Fruit fly (Drosophila melanogaster): ENCODE data around the gene D19A.

dm6 chr3L:6139924-6140574 lies 48.9 kb downstream of the D19A start, which contains the start of gene Cpr65Av:
- TF ChIP-seq CG11617 (GFP tag; optimal IDR thresholded peaks at IDR 0.05) (no peak), CG1620 (GFP tag; optimal IDR thresholded peaks at IDR 0.05) (no peak), cic (GFP tag; optimal IDR thresholded peaks at IDR 0.05) (no peak), CG7101 (tag; optimal IDR thresholded peaks at IDR 0.05) (no peak), ovo (GFP tag; optimal IDR thresholded peaks at IDR 0.05) (no peak), Crg-1 (GFP tag; optimal IDR thresholded peaks at IDR 0.05) (no peak), Mnt (GFP tag; optimal IDR thresholded peaks at IDR 0.05) (no peak), CG33017 (tag; optimal IDR thresholded peaks at IDR 0.05) (no peak), kay (GFP tag; ENCODE audit: borderline replicate concordance) (no peak)
